Worm (Caenorhabditis elegans) whole organism, late embryonic: Measurements from ENCODE around the gene W01D2.3.

Experiments used
- K09A11.1 ChIP-seq: sonication (generic microtip); optimal IDR thresholded peaks from 2 replicates; lab custom pipeline; 2017; ENCODE audit warnings: antibody characterized with exemption, mild to moderate bottlenecking, missing genetic modification characterization, missing compliant biosample characterization; ENCODE audit not compliant: insufficient read depth
- Y22D7AL.16 ChIP-seq: sonication (generic microtip); optimal IDR thresholded peaks from 2 replicates; lab custom pipeline; 2016; ENCODE audit warnings: missing genetic modification characterization, missing compliant biosample characterization
- ceh-31 ChIP-seq: sonication (generic microtip); optimal IDR thresholded peaks from 2 replicates; lab custom pipeline; 2016; ENCODE audit warnings: missing genetic modification characterization, missing compliant biosample characterization
- ceh-9 ChIP-seq: sonication (generic microtip); optimal IDR thresholded peaks from 2 replicates; lab custom pipeline; 2016; ENCODE audit warnings: mild to moderate bottlenecking, missing genetic modification characterization, inconsistent platforms, missing compliant biosample characterization
- dmd-4 ChIP-seq: sonication (generic microtip); optimal IDR thresholded peaks from 2 replicates; lab custom pipeline; 2016; ENCODE audit warnings: borderline replicate concordance, missing genetic modification characterization, missing compliant biosample characterization
- ets-4 ChIP-seq: sonication (generic microtip); optimal IDR thresholded peaks from 2 replicates; lab custom pipeline; 2016; ENCODE audit warnings: missing genetic modification characterization, missing compliant biosample characterization
- hlh-6 ChIP-seq: sonication (generic microtip); optimal IDR thresholded peaks from 2 replicates; lab custom pipeline; 2016; ENCODE audit warnings: missing genotype, missing genetic modification characterization, missing compliant biosample characterization
- lin-11 ChIP-seq: fragments of 200-800 bp; sonication (Bioruptor generic); optimal IDR thresholded peaks from 2 replicates; lab custom pipeline; 2018; ENCODE audit warnings: mild to moderate bottlenecking, missing genetic modification characterization, missing compliant biosample characterization
- nfya-1 ChIP-seq: sonication (generic microtip); optimal IDR thresholded peaks from 2 replicates; lab custom pipeline; 2017; ENCODE audit warnings: missing genetic modification characterization, mild to moderate bottlenecking, missing compliant biosample characterization, antibody characterized with exemption, moderate library complexity
- pha-4 ChIP-seq: fragments of 150-350 bp; optimal IDR thresholded peaks from 2 replicates; lab custom pipeline; 2018; ENCODE audit warnings: missing biosample characterization, missing genetic modification reagents, missing genetic modification characterization
- ztf-16 ChIP-seq: sonication (generic microtip); optimal IDR thresholded peaks from 2 replicates; lab custom pipeline; 2017; ENCODE audit warnings: missing genetic modification characterization, missing compliant biosample characterization

DNA sequence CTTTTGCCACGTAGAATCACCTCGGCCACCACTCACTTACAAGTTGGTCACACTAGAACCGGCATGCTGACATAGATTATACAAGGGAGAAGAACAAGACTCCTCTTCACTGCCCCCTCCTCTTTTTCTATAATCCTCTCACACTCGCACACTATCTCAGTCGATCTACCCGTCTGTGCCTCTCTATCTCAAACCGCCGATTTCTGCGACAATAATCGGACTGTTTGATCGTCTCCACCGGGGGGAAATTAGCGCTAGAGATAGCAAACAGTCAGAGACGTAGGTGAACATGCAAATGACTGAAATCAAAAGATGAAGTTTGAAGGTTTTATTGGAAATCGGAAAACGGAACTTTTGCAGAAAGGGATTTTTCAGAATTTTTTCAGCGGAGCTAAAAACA lies 18.3 kb upstream of the W01D2.3 start:
- no peak for TF ChIP-seq dmd-4 (tag; lab: Kevin White, UChicago)
- no peak for TF ChIP-seq K09A11.1 (tag; lab: Kevin White, UChicago)
- no peak for TF ChIP-seq pha-4 (tag; lab: Kevin White, UChicago)
- no peak for TF ChIP-seq Y22D7AL.16 (tag; lab: Kevin White, UChicago)
- TF ChIP-seq ztf-16 (tag; lab: Kevin White, UChicago): no peak
- TF ChIP-seq hlh-6 (tag; lab: Kevin White, UChicago): no peak
- TF ChIP-seq ets-4 (tag; lab: Kevin White, UChicago): no peak
- peak; percentile 54 for TF ChIP-seq ceh-31 (tag; lab: Kevin White, UChicago)
- peak; percentile 23 for TF ChIP-seq nfya-1 (tag; lab: Kevin White, UChicago)
- TF ChIP-seq ceh-9 (tag; lab: Kevin White, UChicago): no peak
- TF ChIP-seq lin-11: no peak
